Worm (Caenorhabditis elegans) whole organism, early embryonic: ENCODE data around the gene asd-1.
A peak's percentile ranks its signal among the peaks of the same experiment; 100 is the strongest.

Experiments
- B0310.2 ChIP-seq: sonication (generic microtip); optimal IDR thresholded peaks from 2 replicates; lab custom pipeline; 2016; ENCODE audit warnings: mild to moderate bottlenecking, missing genetic modification characterization, missing compliant biosample characterization
- F13C5.2 ChIP-seq: sonication (generic microtip); optimal IDR thresholded peaks from 2 replicates; lab custom pipeline; 2017; ENCODE audit warnings: mild to moderate bottlenecking, missing genetic modification characterization, inconsistent platforms, missing compliant biosample characterization
- aly-1 ChIP-seq: sonication (generic microtip); optimal IDR thresholded peaks from 2 replicates; lab custom pipeline; 2016; ENCODE audit warnings: missing genetic modification characterization, missing compliant biosample characterization
- ama-1 ChIP-seq: fragments of 150-350 bp; optimal IDR thresholded peaks from 2 replicates; lab custom pipeline; 2014
- ceh-13 ChIP-seq: fragments of 200-800 bp; sonication (Bioruptor generic); optimal IDR thresholded peaks from 2 replicates; lab custom pipeline; 2018; ENCODE audit warnings: mild to moderate bottlenecking, missing genetic modification characterization, missing compliant biosample characterization
- ceh-36 ChIP-seq: sonication (generic microtip); optimal IDR thresholded peaks from 2 replicates; lab custom pipeline; 2016; ENCODE audit warnings: missing genetic modification characterization, inconsistent platforms, missing compliant biosample characterization
- ets-7 ChIP-seq: sonication (generic microtip); optimal IDR thresholded peaks from 2 replicates; lab custom pipeline; 2016; ENCODE audit warnings: missing genotype, missing genetic modification characterization, missing compliant biosample characterization
- flt-1 ChIP-seq: fragments of 200-800 bp; sonication (Bioruptor generic); IDR thresholded peaks from 2 replicates; pipeline ENCODE4 v1.3.6; 2022; ENCODE audit warnings: missing genetic modification characterization, missing compliant biosample characterization
- hmbx-1 ChIP-seq: sonication (generic microtip); optimal IDR thresholded peaks from 2 replicates; lab custom pipeline; 2016; ENCODE audit warnings: mild to moderate bottlenecking, missing genetic modification characterization, missing compliant biosample characterization
- hmg-4 ChIP-seq: fragments of 200-800 bp; sonication (Bioruptor generic); optimal IDR thresholded peaks from 2 replicates; lab custom pipeline; 2018; ENCODE audit warnings: mild to moderate bottlenecking, missing genetic modification characterization, missing compliant biosample characterization
- hnd-1 ChIP-seq: sonication (generic microtip); optimal IDR thresholded peaks from 2 replicates; lab custom pipeline; 2016; ENCODE audit warnings: missing genetic modification characterization, missing compliant biosample characterization
- pes-1 ChIP-seq: fragments of 200-800 bp; sonication (Bioruptor generic); IDR thresholded peaks from 2 replicates; pipeline ENCODE4 v1.3.6; 2022; ENCODE audit warnings: missing genetic modification reagents, missing genetic modification characterization, missing compliant biosample characterization
- scrt-1 ChIP-seq: fragments of 200-800 bp; sonication (Bioruptor generic); IDR thresholded peaks from 2 replicates; pipeline ENCODE4 v1.3.6; 2022; ENCODE audit warnings: missing genetic modification characterization, missing compliant biosample characterization
- sea-1 ChIP-seq: fragments of 200-800 bp; sonication (Bioruptor generic); conservative IDR thresholded peaks from 2 replicates; pipeline ENCODE4 v1.3.6; 2022; ENCODE audit warnings: missing genetic modification characterization, missing compliant biosample characterization
- tbx-11 ChIP-seq: fragments of 200-800 bp; sonication (Bioruptor generic); IDR thresholded peaks from 2 replicates; pipeline ENCODE4 v1.3.6; 2022; ENCODE audit warnings: missing genetic modification characterization, missing compliant biosample characterization
- tbx-37 ChIP-seq: fragments of 200-800 bp; sonication (Bioruptor generic); conservative IDR thresholded peaks from 2 replicates; pipeline ENCODE4 v1.3.6; 2022; ENCODE audit warnings: missing genetic modification reagents, missing genetic modification characterization, missing compliant biosample characterization
- tra-4 ChIP-seq: sonication (generic microtip); optimal IDR thresholded peaks from 2 replicates; lab custom pipeline; 2017; ENCODE audit warnings: missing genetic modification characterization, missing compliant biosample characterization

asd-1 gene

DNA sequence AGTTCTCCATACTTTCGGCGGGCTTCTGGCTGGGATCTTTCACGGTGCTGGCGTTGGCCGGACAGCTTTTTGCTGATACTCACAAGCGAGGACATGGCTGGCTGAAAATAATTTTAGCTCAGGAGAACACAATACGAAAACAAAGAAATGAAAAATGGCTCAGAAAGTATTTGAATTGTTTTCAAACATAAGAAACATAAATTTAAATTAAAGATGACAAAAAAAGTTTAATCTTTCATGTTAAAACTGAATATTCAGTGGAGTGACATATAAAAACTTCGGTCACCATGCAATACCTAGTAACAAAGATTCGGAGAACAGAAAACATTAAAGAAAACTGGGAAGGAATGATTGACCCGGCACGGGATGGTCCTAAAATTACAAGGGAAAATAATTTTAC lies 18.5 kb upstream of the asd-1 start, which contains the start of gene C16C10.2:
TSS of gene C16C10.2 (minus strand) at position 101 of the 400 bp plus-strand sequence.
- TF ChIP-seq ceh-13 (GFP tag; lab: Kevin White, UChicago) (no peak), ets-7 (tag; lab: Kevin White, UChicago) (no peak), B0310.2 (no peak), ceh-36 (tag; lab: Kevin White, UChicago) (no peak)

DNA sequence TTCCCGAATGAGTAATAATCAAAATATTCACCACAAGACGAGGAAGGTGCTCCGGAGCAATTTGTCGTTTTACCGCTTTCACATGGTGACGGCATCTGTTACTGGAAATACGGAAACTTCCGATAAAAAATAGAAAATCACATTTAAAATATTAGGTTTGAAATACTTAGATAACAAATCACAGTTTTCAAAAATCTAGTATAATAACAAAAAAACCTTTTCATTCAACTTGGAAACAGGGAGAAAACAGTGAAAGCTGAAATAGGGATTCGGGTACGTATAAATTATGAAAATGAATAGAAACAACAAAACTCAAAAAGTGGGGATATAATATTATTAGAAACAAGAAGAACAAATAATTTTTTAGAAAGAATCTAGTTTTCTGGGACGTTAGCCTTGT lies 15.7 kb upstream of the asd-1 start, which contains the start of gene C16C10.1:
TSS of gene C16C10.1 (minus strand) at position 101 of the 400 bp plus-strand sequence.
- TF ChIP-seq tbx-37 (GFP tag; lab: Robert Waterston, UW) (no peak), hmbx-1 (tag; lab: Kevin White, UChicago) (no peak), hnd-1 (no peak), pes-1 (no peak), ceh-36 (tag; lab: Kevin White, UChicago) (no peak), flt-1 (no peak), F13C5.2 (tag; lab: Kevin White, UChicago) (no peak), sea-1 (no peak), ceh-13 (GFP tag; lab: Kevin White, UChicago) (no peak), hmg-4 (no peak), ets-7 (tag; lab: Kevin White, UChicago) (no peak), ama-1 (lab: Kevin White, UChicago) (no peak), B0310.2 (no peak), scrt-1 (no peak), tbx-11 (GFP tag; lab: Robert Waterston, UW) (no peak)

DNA sequence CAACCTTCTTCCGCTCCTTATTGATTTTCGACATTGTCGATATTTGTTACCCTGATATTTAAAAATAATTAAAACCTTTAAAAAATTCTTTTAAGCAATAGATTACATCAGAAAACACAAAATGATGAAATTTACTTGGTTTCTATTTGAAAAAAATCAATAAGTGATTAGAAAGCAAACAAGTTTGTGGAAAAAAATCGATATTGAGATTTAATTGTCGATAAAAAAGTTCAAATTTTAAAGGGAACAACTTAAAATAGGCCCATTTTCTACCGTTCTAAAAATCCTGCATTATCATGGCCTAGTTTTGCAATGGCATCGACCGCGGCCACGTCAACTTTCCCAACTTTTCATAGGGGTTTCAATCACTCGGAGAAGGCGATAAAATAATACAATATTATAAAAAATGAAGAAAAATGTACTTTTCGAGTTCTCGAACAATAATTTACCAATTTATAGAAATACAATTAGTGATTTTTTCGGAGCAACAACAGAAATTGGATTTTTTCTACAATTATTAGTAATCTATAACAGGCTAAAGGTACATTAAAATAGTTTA lies 10.3 kb upstream of the asd-1 start, which contains the start of gene lars-1:
TSS of gene lars-1 (minus strand) at position 51 of the 559 bp plus-strand sequence.
- TF ChIP-seq ets-7 (tag; lab: Kevin White, UChicago), result no peak
- no peak for TF ChIP-seq ama-1 (lab: Kevin White, UChicago)
- no peak for TF ChIP-seq tra-4
- TF ChIP-seq sea-1, result no peak
- TF ChIP-seq pes-1, result no peak

DNA sequence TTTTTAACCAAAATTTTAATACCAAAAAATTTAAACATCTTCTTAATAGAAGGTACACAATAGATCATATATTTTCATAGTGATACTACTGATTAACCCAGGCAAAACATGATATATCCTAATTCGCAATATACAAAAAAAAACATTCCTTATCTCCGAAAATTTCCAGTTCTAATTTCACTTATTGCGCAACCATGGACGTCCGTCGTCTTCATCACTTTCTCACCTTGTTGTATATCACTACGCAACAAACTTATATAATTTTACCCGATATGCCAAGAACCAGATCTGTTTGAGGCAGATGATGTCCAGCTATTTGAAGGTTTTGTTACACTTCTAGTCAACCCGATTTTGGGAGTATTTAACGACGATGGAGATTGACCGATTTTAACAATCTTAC lies 9.2 kb upstream of the asd-1 start, which contains the start of gene R74.2:
TSS of gene R74.2 (plus strand) at position 316 of the 400 bp plus-strand sequence.
- TF ChIP-seq ceh-36 (tag; lab: Kevin White, UChicago) (no peak), B0310.2 (no peak), tbx-37 (GFP tag; lab: Robert Waterston, UW) (no peak), F13C5.2 (tag; lab: Kevin White, UChicago) (no peak), hmbx-1 (tag; lab: Kevin White, UChicago) (no peak), pes-1 (no peak), hmg-4 (no peak), ets-7 (tag; lab: Kevin White, UChicago) (no peak), ama-1 (lab: Kevin White, UChicago) (no peak), scrt-1 (no peak), aly-1 (tag; lab: Kevin White, UChicago) (no peak), sea-1 (no peak), flt-1 (no peak), ceh-13 (GFP tag; lab: Kevin White, UChicago) (no peak), hnd-1 (no peak), tra-4 (no peak), tbx-11 (GFP tag; lab: Robert Waterston, UW) (no peak)

DNA sequence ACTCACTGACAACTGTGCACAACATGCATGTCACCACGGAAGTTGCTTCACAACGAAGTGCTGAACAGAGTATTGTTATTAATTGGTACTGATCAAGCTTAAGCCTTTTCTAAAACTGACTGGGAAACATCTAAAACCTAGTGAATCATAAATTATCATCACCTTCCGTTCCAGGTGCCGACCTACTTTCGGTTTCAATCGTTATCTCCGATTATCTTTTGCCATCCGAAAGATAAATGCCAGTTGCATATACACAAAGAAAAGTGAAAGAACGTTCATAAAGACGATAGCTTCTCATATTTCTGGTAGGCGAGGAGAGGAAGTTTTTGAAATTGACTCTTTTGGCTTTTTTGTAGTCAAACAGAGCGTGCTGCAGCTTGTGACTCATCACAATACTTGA lies 7.5 kb upstream of the asd-1 start:
- TF ChIP-seq tbx-11 (GFP tag; lab: Robert Waterston, UW) (no peak), tra-4 (no peak), ceh-13 (GFP tag; lab: Kevin White, UChicago) (no peak), F13C5.2 (tag; lab: Kevin White, UChicago) (no peak), pes-1 (no peak), ceh-36 (tag; lab: Kevin White, UChicago) (no peak), B0310.2 (no peak), hmbx-1 (tag; lab: Kevin White, UChicago) (no peak), ets-7 (tag; lab: Kevin White, UChicago) (no peak), hnd-1 (no peak), ama-1 (lab: Kevin White, UChicago) (no peak), flt-1 (no peak), scrt-1 (no peak), tbx-37 (GFP tag; lab: Robert Waterston, UW) (no peak), hmg-4 (no peak), sea-1 (no peak), aly-1 (tag; lab: Kevin White, UChicago) (no peak)

DNA sequence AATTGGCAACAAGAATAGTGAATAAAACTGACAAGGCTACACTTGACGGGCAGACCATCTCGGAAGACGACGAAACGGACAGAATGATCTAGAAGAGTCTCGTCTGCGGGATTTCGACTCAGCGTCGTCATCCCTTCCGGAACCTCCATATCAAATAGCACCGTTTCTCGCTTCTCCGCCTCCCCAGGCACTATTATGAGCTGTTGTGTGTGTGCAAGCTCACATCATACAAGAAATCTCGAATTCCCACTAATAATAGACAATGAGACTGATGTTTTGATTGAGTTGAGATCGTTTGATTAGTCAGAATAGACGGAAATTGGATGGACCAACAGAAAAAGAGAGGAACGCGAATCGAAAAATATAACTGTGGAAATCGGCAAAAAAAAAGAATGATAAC lies 6.8 kb upstream of the asd-1 start, which contains the start of gene spp-28:
TSS of gene spp-28 (minus strand) at position 101 of the 400 bp plus-strand sequence.
- no peak for TF ChIP-seq ama-1 (lab: Kevin White, UChicago)
- TF ChIP-seq aly-1 (tag; lab: Kevin White, UChicago), result no peak
- TF ChIP-seq ets-7 (tag; lab: Kevin White, UChicago), result no peak
- no peak for TF ChIP-seq hmg-4
- TF ChIP-seq ceh-13 (GFP tag; lab: Kevin White, UChicago), result no peak
- TF ChIP-seq tbx-37 (GFP tag; lab: Robert Waterston, UW), result no peak
- no peak for TF ChIP-seq hnd-1
- TF ChIP-seq tra-4, result no peak
- TF ChIP-seq pes-1, result no peak
- no peak for TF ChIP-seq scrt-1
- TF ChIP-seq hmbx-1 (tag; lab: Kevin White, UChicago), result no peak
- TF ChIP-seq ceh-36 (tag; lab: Kevin White, UChicago), result no peak
- no peak for TF ChIP-seq F13C5.2 (tag; lab: Kevin White, UChicago)
- no peak for TF ChIP-seq sea-1

DNA sequence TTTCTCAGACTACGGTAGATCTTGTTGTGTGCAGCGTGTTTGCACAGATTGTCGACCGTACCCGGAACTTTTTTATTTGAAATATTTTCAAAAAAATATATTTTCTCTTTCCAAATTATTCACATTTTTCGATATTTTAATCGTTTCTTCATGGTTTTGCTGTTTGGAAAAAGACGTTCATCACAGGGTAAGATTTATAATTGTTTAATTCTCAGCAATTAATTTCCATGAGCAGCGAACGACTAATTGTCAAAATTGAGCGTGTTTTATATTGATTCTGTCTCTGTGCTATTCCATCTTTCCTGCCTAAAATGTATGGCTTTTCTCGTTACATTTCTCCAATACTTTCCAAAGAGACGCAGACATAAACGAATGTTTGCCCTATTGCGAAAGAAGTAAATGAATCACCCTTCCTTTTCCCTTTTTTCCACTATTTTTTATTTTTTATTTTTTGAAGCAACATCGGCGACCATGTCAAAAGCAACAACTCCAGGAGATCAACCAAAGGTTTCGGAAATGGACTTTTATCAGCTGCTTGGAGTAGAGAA lies 5.9 kb upstream of the asd-1 start, which contains the start of gene dnj-16:
TSS of gene dnj-16 (plus strand) at position 51 of the 548 bp plus-strand sequence.
- TF ChIP-seq F13C5.2 (tag; lab: Kevin White, UChicago), result peak; percentile 9
- no peak for TF ChIP-seq tbx-11 (GFP tag; lab: Robert Waterston, UW)
